Worm (Caenorhabditis elegans) whole organism, L1 larva: ENCODE results near the gene R12G8.1.

Source experiments
- C34B4.2 ChIP-seq: sonication (generic microtip); optimal IDR thresholded peaks from 2 replicates; lab custom pipeline; 2017; ENCODE audit warnings: mild to moderate bottlenecking, missing genetic modification characterization, missing compliant biosample characterization
- blmp-1 ChIP-seq: fragments of 150-350 bp; optimal IDR thresholded peaks from 2 replicates; lab custom pipeline; 2014; ENCODE audit warnings: missing biosample characterization, missing genetic modification characterization
- ceh-82 ChIP-seq, 3 experiments: fragments of 150-350 bp in 1 of 3; sonication (generic microtip) in 2 of 3; optimal IDR thresholded peaks; 2 replicates each; lab custom pipeline; 2014 to 2017; ENCODE audit warnings: missing biosample characterization in 3 of 3, missing genetic modification characterization in 3 of 3
- fkh-10 ChIP-seq: sonication (generic microtip); optimal IDR thresholded peaks from 2 replicates; lab custom pipeline; 2017; ENCODE audit warnings: missing biosample characterization, missing genetic modification reagents, missing genetic modification characterization
- fos-1 ChIP-seq: fragments of 150-350 bp; optimal IDR thresholded peaks from 2 replicates; lab custom pipeline; 2014; ENCODE audit warnings: missing biosample characterization, missing genetic modification characterization
- jun-1 ChIP-seq: fragments of 150-350 bp; optimal IDR thresholded peaks from 2 replicates; lab custom pipeline; 2014; ENCODE audit warnings: missing biosample characterization, missing genetic modification reagents, missing genetic modification characterization
- mef-2 ChIP-seq: fragments of 150-350 bp; optimal IDR thresholded peaks from 2 replicates; lab custom pipeline; 2014; ENCODE audit warnings: missing biosample characterization, missing genetic modification characterization
- nhr-11 ChIP-seq: fragments of 150-350 bp; optimal IDR thresholded peaks from 2 replicates; lab custom pipeline; 2014; ENCODE audit warnings: missing biosample characterization, missing genetic modification characterization
- nhr-47 ChIP-seq: sonication (generic microtip); optimal IDR thresholded peaks from 2 replicates; lab custom pipeline; 2016; ENCODE audit warnings: mild to moderate bottlenecking, missing genetic modification characterization, moderate library complexity, missing compliant biosample characterization
- snpc-4 ChIP-seq: fragments of 150-350 bp; optimal IDR thresholded peaks from 2 replicates; lab custom pipeline; 2014; ENCODE audit warnings: missing biosample characterization, missing genetic modification characterization
- sox-4 ChIP-seq: sonication (generic microtip); optimal IDR thresholded peaks from 2 replicates; lab custom pipeline; 2016; ENCODE audit warnings: missing genetic modification characterization, missing compliant biosample characterization
- sptf-1 ChIP-seq: fragments of 150-350 bp; optimal IDR thresholded peaks from 2 replicates; lab custom pipeline; 2014; ENCODE audit warnings: missing biosample characterization, missing genetic modification characterization
- ztf-11 ChIP-seq, 2 experiments: sonication (generic microtip); optimal IDR thresholded peaks; 2 replicates each; lab custom pipeline; 2016 to 2017; ENCODE audit warnings: missing genetic modification characterization in 2 of 2, missing biosample characterization in 1 of 2, missing compliant biosample characterization in 1 of 2

DNA sequence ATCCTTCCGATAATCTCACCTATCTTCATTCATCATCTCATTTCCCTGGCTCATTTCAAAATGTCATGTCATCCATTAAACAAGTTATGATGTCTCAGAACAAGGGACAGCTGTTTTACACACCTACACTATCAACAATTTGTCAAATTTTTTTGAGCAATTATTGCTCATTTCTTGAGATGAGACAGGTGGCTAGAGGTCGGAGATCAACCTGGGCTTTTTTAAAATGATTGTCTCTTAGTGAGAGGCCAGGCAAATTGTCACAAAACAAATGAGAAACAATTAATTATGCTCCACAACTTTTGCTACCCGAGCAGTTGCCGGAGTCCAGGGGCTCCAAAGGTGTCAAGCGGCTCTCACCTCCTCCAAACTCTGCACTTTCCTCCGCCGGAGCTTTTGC lies 20.3 kb downstream of the R12G8.1 start:
- no peak for TF ChIP-seq ztf-11 (tag; optimal IDR thresholded peaks at IDR 0.05; lab: Kevin White, UChicago)
- no peak for TF ChIP-seq ceh-82 (tag; optimal IDR thresholded peaks at IDR 0.05; lab: Kevin White, UChicago)
- TF ChIP-seq blmp-1 (tag; lab: Kevin White, UChicago): no peak
- no peak for TF ChIP-seq C34B4.2 (tag; lab: Kevin White, UChicago)
- TF ChIP-seq jun-1 (tag; lab: Kevin White, UChicago): no peak
- TF ChIP-seq fos-1: no peak
- no peak for TF ChIP-seq sptf-1
- TF ChIP-seq nhr-11 (tag; lab: Kevin White, UChicago): peak; percentile 33
- no peak for TF ChIP-seq fkh-10 (GFP tag; lab: Kevin White, UChicago)
- TF ChIP-seq snpc-4 (tag; lab: Kevin White, UChicago): no peak
- no peak for TF ChIP-seq nhr-47 (tag; lab: Kevin White, UChicago)
- no peak for TF ChIP-seq sox-4
- no peak for TF ChIP-seq mef-2 (tag; lab: Kevin White, UChicago)
